Worm (Caenorhabditis elegans) whole organism, late embryonic: ENCODE measurements around the gene F19B2.6.

Experiments used
- ceh-34 ChIP-seq: sonication (generic microtip); optimal IDR thresholded peaks from 2 replicates; lab custom pipeline; 2016; ENCODE audit warnings: mild to moderate bottlenecking, missing genetic modification characterization, missing compliant biosample characterization
- ets-4 ChIP-seq: sonication (generic microtip); optimal IDR thresholded peaks from 2 replicates; lab custom pipeline; 2016; ENCODE audit warnings: missing genetic modification characterization, missing compliant biosample characterization

DNA sequence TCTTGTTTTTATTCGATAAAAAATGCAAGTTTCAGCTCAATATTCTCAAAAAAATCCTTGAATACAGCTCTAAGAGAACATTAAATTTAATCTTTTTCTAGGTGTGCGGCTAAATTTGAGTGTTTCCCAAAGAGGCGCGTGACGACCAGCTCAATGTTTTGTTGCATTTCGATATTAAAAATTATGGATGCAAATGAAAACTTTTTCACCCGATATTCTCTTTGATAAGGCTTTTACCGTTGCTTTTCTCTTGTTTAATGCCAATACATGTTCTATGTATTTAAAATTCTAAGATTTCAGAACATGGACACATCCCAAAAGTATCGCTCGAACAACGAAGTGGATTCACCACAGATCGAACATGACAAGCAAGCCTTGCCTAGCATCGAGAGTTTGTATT is at the start of gene F19B2.6:
- TF ChIP-seq ceh-34 (tag; lab: Kevin White, UChicago) (no peak), ets-4 (tag; lab: Kevin White, UChicago) (no peak)
